Worm (Caenorhabditis elegans) whole organism, L3 larva: ENCODE data around the gene C52E4.7.

Experiments used
- R02D3.7 ChIP-seq: fragments of 150-350 bp; optimal IDR thresholded peaks from 2 replicates; lab custom pipeline; 2014; ENCODE audit warnings: missing biosample characterization, missing genetic modification characterization
- ZK546.5 ChIP-seq: sonication (generic microtip); optimal IDR thresholded peaks from 2 replicates; lab custom pipeline; 2017; ENCODE audit warnings: missing biosample characterization, missing genetic modification characterization
- ama-1 ChIP-seq: fragments of 150-350 bp; optimal IDR thresholded peaks from 2 replicates; lab custom pipeline; 2018
- nhr-11 ChIP-seq: fragments of 150-350 bp; optimal IDR thresholded peaks from 2 replicates; lab custom pipeline; 2014; ENCODE audit warnings: missing biosample characterization, missing genetic modification characterization
- nhr-12 ChIP-seq: fragments of 150-350 bp; optimal IDR thresholded peaks from 2 replicates; lab custom pipeline; 2014; ENCODE audit warnings: missing biosample characterization, missing genetic modification characterization
- nhr-237 ChIP-seq: fragments of 150-350 bp; optimal IDR thresholded peaks from 2 replicates; lab custom pipeline; 2014; ENCODE audit warnings: missing biosample characterization, missing genetic modification characterization
- nhr-76 ChIP-seq: fragments of 150-350 bp; sonication (generic microtip); optimal IDR thresholded peaks from 5 replicates; lab custom pipeline; 2014; ENCODE audit warnings: missing biosample characterization, missing genetic modification characterization
- pha-4 ChIP-seq: fragments of 150-350 bp; optimal IDR thresholded peaks from 2 replicates; lab custom pipeline; 2014; ENCODE audit warnings: missing biosample characterization, missing genetic modification reagents, missing genetic modification characterization
- snpc-4 ChIP-seq: fragments of 150-350 bp; optimal IDR thresholded peaks from 2 replicates; lab custom pipeline; 2014; ENCODE audit warnings: missing biosample characterization, missing genetic modification characterization
- unc-39 ChIP-seq: sonication (generic microtip); optimal IDR thresholded peaks from 4 replicates; lab custom pipeline; 2017; ENCODE audit warnings: missing biosample characterization, missing genetic modification characterization
- unc-62 ChIP-seq: fragments of 150-350 bp; sonication (generic microtip); optimal IDR thresholded peaks from 4 replicates; lab custom pipeline; 2014; ENCODE audit warnings: missing biosample characterization, missing genetic modification reagents, missing genetic modification characterization

- no peak for TF ChIP-seq pha-4 (tag; lab: Kevin White, UChicago)
- no peak for TF ChIP-seq nhr-12
- TF ChIP-seq nhr-237 (tag; lab: Kevin White, UChicago), result no peak
- TF ChIP-seq R02D3.7 (tag; lab: Kevin White, UChicago), result no peak
- TF ChIP-seq nhr-76 (tag; lab: Kevin White, UChicago), result no peak
- TF ChIP-seq ama-1 (lab: Kevin White, UChicago), result no peak
- no peak for TF ChIP-seq ZK546.5 (tag; lab: Kevin White, UChicago)
- TF ChIP-seq unc-39 (tag; lab: Kevin White, UChicago), result no peak
- TF ChIP-seq unc-62 (GFP tag; lab: Kevin White, UChicago), result no peak
- no peak for TF ChIP-seq nhr-11 (tag; lab: Kevin White, UChicago)
- no peak for TF ChIP-seq snpc-4 (tag; lab: Kevin White, UChicago)
Observed at ce11 chrV:12033841-12034240, 39.7 kb downstream of the C52E4.7 start.
